Worm (Caenorhabditis elegans) whole organism, young adult: ENCODE results near the gene C25H3.10.

Experiments
- B0336.3 ChIP-seq: fragments of 200-800 bp; sonication (Bioruptor generic); IDR thresholded peaks from 2 replicates; pipeline ENCODE4 v1.3.6; 2022; ENCODE audit warnings: missing genetic modification characterization, missing compliant biosample characterization
- C06A6.2 ChIP-seq: fragments of 200-800 bp; sonication (Bioruptor generic); conservative IDR thresholded peaks from 2 replicates; pipeline ENCODE4 v1.3.6; 2022; ENCODE audit warnings: missing genetic modification characterization, missing compliant biosample characterization
- C17E4.6 ChIP-seq: fragments of 200-800 bp; sonication (Bioruptor generic); IDR thresholded peaks from 2 replicates; pipeline ENCODE4 v1.3.6; 2022; ENCODE audit warnings: missing genetic modification reagents, missing genetic modification characterization, missing compliant biosample characterization
- F10E7.11 ChIP-seq: sonication (generic microtip); optimal IDR thresholded peaks from 2 replicates; lab custom pipeline; 2017; ENCODE audit warnings: mild to moderate bottlenecking, missing genetic modification characterization, moderate library complexity, missing compliant biosample characterization
- F55B11.4 ChIP-seq: sonication (generic microtip); optimal IDR thresholded peaks from 2 replicates; lab custom pipeline; 2016; ENCODE audit warnings: missing compliant biosample characterization, missing genetic modification characterization, borderline replicate concordance; ENCODE audit not compliant: insufficient read depth
- F57A8.1 ChIP-seq: fragments of 200-800 bp; sonication (Bioruptor generic); optimal IDR thresholded peaks from 2 replicates; lab custom pipeline; 2018; ENCODE audit warnings: mild to moderate bottlenecking, missing genetic modification characterization, moderate library complexity, missing compliant biosample characterization
- T26A5.8 ChIP-seq: sonication (generic microtip); optimal IDR thresholded peaks from 2 replicates; lab custom pipeline; 2016; ENCODE audit warnings: missing genetic modification characterization, missing compliant biosample characterization
- Y53F4B.3 ChIP-seq: fragments of 200-800 bp; sonication (Bioruptor generic); IDR thresholded peaks from 2 replicates; pipeline ENCODE4 v1.3.6; 2022; ENCODE audit warnings: missing genetic modification reagents, missing genetic modification characterization, missing compliant biosample characterization
- Y56A3A.18 ChIP-seq: fragments of 200-800 bp; sonication (Bioruptor generic); IDR thresholded peaks from 2 replicates; pipeline ENCODE4 v1.3.6; 2022; ENCODE audit warnings: missing genetic modification reagents, missing genetic modification characterization, missing compliant biosample characterization
- Y67H2A.10 ChIP-seq: fragments of 200-800 bp; sonication (Bioruptor generic); conservative IDR thresholded peaks from 2 replicates; pipeline ENCODE4 v1.3.6; 2022; ENCODE audit warnings: missing genetic modification reagents, missing genetic modification characterization, missing compliant biosample characterization
- ZK185.1 ChIP-seq: sonication (generic microtip); optimal IDR thresholded peaks from 2 replicates; lab custom pipeline; 2016; ENCODE audit warnings: mild to moderate bottlenecking, missing genetic modification characterization, missing compliant biosample characterization; ENCODE audit not compliant: poor library complexity, severe bottlenecking
- aptf-2 ChIP-seq: fragments of 200-800 bp; sonication (Bioruptor generic); conservative IDR thresholded peaks from 2 replicates; pipeline ENCODE4 v1.3.6; 2022; ENCODE audit warnings: missing genetic modification reagents, missing genetic modification characterization, missing compliant biosample characterization
- atf-7 ChIP-seq: sonication (generic microtip); optimal IDR thresholded peaks from 2 replicates; lab custom pipeline; 2017; ENCODE audit warnings: mild to moderate bottlenecking, missing genetic modification characterization, missing compliant biosample characterization
- attf-3 ChIP-seq: fragments of 200-800 bp; sonication (Bioruptor generic); conservative IDR thresholded peaks from 2 replicates; pipeline ENCODE4 v1.3.6; 2022; ENCODE audit warnings: missing genetic modification reagents, missing genetic modification characterization, missing compliant biosample characterization
- attf-5 ChIP-seq: fragments of 200-800 bp; sonication (Bioruptor generic); optimal IDR thresholded peaks from 2 replicates; lab custom pipeline; 2018; ENCODE audit warnings: mild to moderate bottlenecking, missing genetic modification characterization, missing compliant biosample characterization
- bed-2 ChIP-seq: fragments of 200-800 bp; sonication (Bioruptor generic); IDR thresholded peaks from 2 replicates; pipeline ENCODE4 v1.3.6; 2022; ENCODE audit warnings: missing genetic modification reagents, missing genetic modification characterization, missing compliant biosample characterization
- cebp-1 ChIP-seq, 2 experiments: fragments of 200-800 bp in 1 of 2; sonication (Bioruptor generic) in 1 of 2; sonication (generic microtip) in 1 of 2; IDR thresholded peaks in 1 of 2; optimal IDR thresholded peaks in 1 of 2; 2 replicates each; pipeline versions ENCODE4 v1.3.6 to Lab custom; 2017 to 2022; ENCODE audit warnings: missing compliant biosample characterization in 2 of 2, missing genetic modification characterization in 2 of 2, mild to moderate bottlenecking in 1 of 2, missing genetic modification reagents in 1 of 2, moderate library complexity in 1 of 2
- cebp-2 ChIP-seq: fragments of 200-800 bp; sonication (Bioruptor generic); IDR thresholded peaks from 2 replicates; pipeline ENCODE4 v1.3.6; 2022; ENCODE audit warnings: missing genetic modification characterization, missing compliant biosample characterization
- ceh-100 ChIP-seq: fragments of 200-800 bp; sonication (Bioruptor generic); IDR thresholded peaks from 2 replicates; pipeline ENCODE4 v1.3.6; 2022; ENCODE audit warnings: missing genetic modification reagents, missing genetic modification characterization, missing compliant biosample characterization
- dox-1 ChIP-seq: fragments of 200-800 bp; sonication (Bioruptor generic); IDR thresholded peaks from 2 replicates; pipeline ENCODE4 v1.3.6; 2022; ENCODE audit warnings: missing genetic modification reagents, missing genetic modification characterization, missing compliant biosample characterization
- dpff-1 ChIP-seq: sonication (generic microtip); optimal IDR thresholded peaks from 2 replicates; lab custom pipeline; 2017; ENCODE audit warnings: mild to moderate bottlenecking, missing genetic modification characterization, missing compliant biosample characterization
- dpl-1 ChIP-seq: fragments of 150-350 bp; optimal IDR thresholded peaks from 2 replicates; lab custom pipeline; 2014; ENCODE audit warnings: missing biosample characterization, missing genetic modification reagents, missing genetic modification characterization
- efl-1 ChIP-seq: fragments of 150-350 bp; optimal IDR thresholded peaks from 2 replicates; lab custom pipeline; 2014; ENCODE audit warnings: missing biosample characterization, missing genetic modification reagents, missing genetic modification characterization
- egl-18 ChIP-seq: fragments of 200-800 bp; sonication (Bioruptor generic); IDR thresholded peaks from 2 replicates; pipeline ENCODE4 v1.3.6; 2022; ENCODE audit warnings: missing genetic modification reagents, missing genetic modification characterization, missing compliant biosample characterization
- ets-4 ChIP-seq: fragments of 200-800 bp; sonication (Bioruptor generic); optimal IDR thresholded peaks from 2 replicates; lab custom pipeline; 2018; ENCODE audit warnings: mild to moderate bottlenecking, missing genetic modification characterization, missing compliant biosample characterization
- hlh-26 ChIP-seq: fragments of 200-800 bp; sonication (Bioruptor generic); conservative IDR thresholded peaks from 2 replicates; pipeline ENCODE4 v1.3.6; 2022; ENCODE audit warnings: missing genetic modification reagents, missing genetic modification characterization, missing compliant biosample characterization
- hrde-1 ChIP-seq: sonication (generic microtip); optimal IDR thresholded peaks from 2 replicates; lab custom pipeline; 2016; ENCODE audit warnings: missing genetic modification characterization, mild to moderate bottlenecking, missing compliant biosample characterization, moderate library complexity, missing genotype, missing genetic modification reagents, borderline replicate concordance
- hsf-1 ChIP-seq: fragments of 200-800 bp; sonication (Bioruptor generic); IDR thresholded peaks from 2 replicates; pipeline ENCODE4 v1.3.6; 2022; ENCODE audit warnings: missing genetic modification reagents, missing genetic modification characterization, missing compliant biosample characterization
- lag-1 ChIP-seq: fragments of 200-800 bp; sonication (Bioruptor generic); IDR thresholded peaks from 2 replicates; pipeline ENCODE4 v1.3.6; 2022; ENCODE audit warnings: missing genetic modification reagents, missing genetic modification characterization, missing compliant biosample characterization
- let-607 ChIP-seq, 2 experiments: fragments of 200-800 bp in 1 of 2; sonication (Bioruptor generic) in 1 of 2; sonication (generic microtip) in 1 of 2; optimal IDR thresholded peaks; 2 replicates each; lab custom pipeline; 2016 to 2018; ENCODE audit warnings: mild to moderate bottlenecking in 2 of 2, missing compliant biosample characterization in 2 of 2, missing genetic modification characterization in 2 of 2, moderate library complexity in 2 of 2, missing genotype in 1 of 2
- lin-40 ChIP-seq: sonication (generic microtip); optimal IDR thresholded peaks from 2 replicates; lab custom pipeline; 2016; ENCODE audit warnings: missing genetic modification characterization, mild to moderate bottlenecking, missing compliant biosample characterization, missing genotype, missing genetic modification reagents
- nfya-1 ChIP-seq: sonication (generic microtip); optimal IDR thresholded peaks from 2 replicates; lab custom pipeline; 2017; ENCODE audit warnings: antibody characterized with exemption, missing compliant biosample characterization, missing genetic modification characterization, borderline replicate concordance; ENCODE audit not compliant: insufficient read depth
- nhr-120 ChIP-seq: fragments of 200-800 bp; sonication (Bioruptor generic); IDR thresholded peaks from 2 replicates; pipeline ENCODE4 v1.3.6; 2022; ENCODE audit warnings: missing genetic modification characterization, missing compliant biosample characterization
- nhr-27 ChIP-seq: fragments of 200-800 bp; sonication (Bioruptor generic); optimal IDR thresholded peaks from 2 replicates; lab custom pipeline; 2018; ENCODE audit warnings: mild to moderate bottlenecking, missing genetic modification characterization, moderate library complexity, missing compliant biosample characterization
- nhr-80 ChIP-seq: sonication (generic microtip); optimal IDR thresholded peaks from 2 replicates; lab custom pipeline; 2016; ENCODE audit warnings: missing genetic modification characterization, missing compliant biosample characterization
- pbrm-1 ChIP-seq: fragments of 200-800 bp; sonication (Bioruptor generic); IDR thresholded peaks from 2 replicates; pipeline ENCODE4 v1.3.6; 2022; ENCODE audit warnings: missing genetic modification reagents, missing genetic modification characterization, missing compliant biosample characterization
- rcor-1 ChIP-seq: fragments of 200-800 bp; sonication (Bioruptor generic); IDR thresholded peaks from 2 replicates; pipeline ENCODE4 v1.3.6; 2022; ENCODE audit warnings: missing genetic modification reagents, missing genetic modification characterization, missing compliant biosample characterization
- snpc-1.1 ChIP-seq: sonication (generic microtip); optimal IDR thresholded peaks from 2 replicates; lab custom pipeline; 2017; ENCODE audit warnings: missing genetic modification characterization, mild to moderate bottlenecking, missing compliant biosample characterization, antibody characterized with exemption, moderate library complexity, missing genotype, missing genetic modification reagents; ENCODE audit not compliant: insufficient read depth
- snpc-4 ChIP-seq, 5 experiments: fragments of 150-350 bp in 1 of 5; sonication (generic microtip) in 4 of 5; optimal IDR thresholded peaks; 2 replicates each; lab custom pipeline; 2014 to 2018; ENCODE audit warnings: missing genetic modification characterization in 5 of 5, missing biosample characterization in 3 of 5, antibody characterized with exemption in 2 of 5, mild to moderate bottlenecking in 2 of 5, missing compliant biosample characterization in 2 of 5, missing genotype in 2 of 5, moderate library complexity in 2 of 5, missing genetic modification reagents in 1 of 5
- tbp1 ChIP-seq: fragments of 200-800 bp; sonication (Bioruptor generic); optimal IDR thresholded peaks from 2 replicates; lab custom pipeline; 2018; ENCODE audit warnings: mild to moderate bottlenecking, missing genetic modification characterization, missing compliant biosample characterization
- unc-62 ChIP-seq: fragments of 150-350 bp; optimal IDR thresholded peaks from 2 replicates; lab custom pipeline; 2014; ENCODE audit warnings: missing biosample characterization, missing genetic modification reagents, missing genetic modification characterization
- ztf-22 ChIP-seq: fragments of 200-800 bp; sonication (Bioruptor generic); optimal IDR thresholded peaks from 2 replicates; lab custom pipeline; 2018; ENCODE audit warnings: mild to moderate bottlenecking, missing genetic modification characterization, moderate library complexity, missing compliant biosample characterization
- ztf-25 ChIP-seq: fragments of 200-800 bp; sonication (Bioruptor generic); IDR thresholded peaks from 2 replicates; pipeline ENCODE4 v1.3.6; 2022; ENCODE audit warnings: missing genetic modification reagents, missing genetic modification characterization, missing compliant biosample characterization

C25H3.10 gene

DNA sequence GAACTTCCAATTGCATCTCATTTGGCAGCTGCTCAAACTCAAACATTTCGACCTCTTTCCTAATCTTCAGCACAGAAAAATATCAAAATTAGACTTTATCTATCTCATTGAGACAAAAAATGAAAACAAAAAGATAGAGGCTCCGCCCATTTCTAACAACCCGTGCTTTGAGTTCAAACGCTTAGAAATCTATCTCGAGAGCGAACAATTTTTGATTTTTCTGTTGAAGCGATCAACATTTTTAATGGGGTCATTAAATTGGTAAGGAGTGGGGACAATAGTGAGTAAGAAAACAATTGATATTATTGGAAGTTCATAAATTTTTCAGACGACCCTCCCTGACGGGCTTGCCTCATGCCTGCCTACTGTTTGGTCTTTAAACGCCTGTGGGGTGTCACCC, at the start of gene C25H3.10, which contains the start of gene C25H3.1:
TSS of gene C25H3.10 (minus strand) at position 101 of the 400 bp plus-strand sequence.
TSS of gene C25H3.1 (plus strand) at position 203 of the 400 bp plus-strand sequence.
- TF ChIP-seq attf-5 (GFP tag; lab: Kevin White, UChicago), result no peak
- TF ChIP-seq ztf-22 (GFP tag; lab: Kevin White, UChicago), result no peak
- TF ChIP-seq rcor-1 (GFP tag; lab: Robert Waterston, UW), result no peak
- TF ChIP-seq efl-1 (GFP tag; lab: Kevin White, UChicago), result no peak
- TF ChIP-seq snpc-4 (GFP tag; optimal IDR thresholded peaks at IDR 0.05; lab: Kevin White, UChicago), result no peak
- TF ChIP-seq snpc-4 (tag; optimal IDR thresholded peaks at IDR 0.05; lab: Kevin White, UChicago), result no peak
- no peak for TF ChIP-seq Y56A3A.18 (GFP tag; lab: Robert Waterston, UW)
- TF ChIP-seq hsf-1 (GFP tag; lab: Robert Waterston, UW), result no peak
- no peak for TF ChIP-seq snpc-1.1 (tag; lab: Kevin White, UChicago)
- TF ChIP-seq T26A5.8 (tag; lab: Kevin White, UChicago), result no peak
- no peak for TF ChIP-seq F55B11.4 (tag; lab: Kevin White, UChicago)
- no peak for TF ChIP-seq B0336.3 (GFP tag; lab: Robert Waterston, UW)
- TF ChIP-seq F57A8.1, result no peak
- TF ChIP-seq ztf-25, result no peak
- TF ChIP-seq dpl-1, result no peak
- TF ChIP-seq atf-7 (tag; lab: Kevin White, UChicago), result no peak

DNA sequence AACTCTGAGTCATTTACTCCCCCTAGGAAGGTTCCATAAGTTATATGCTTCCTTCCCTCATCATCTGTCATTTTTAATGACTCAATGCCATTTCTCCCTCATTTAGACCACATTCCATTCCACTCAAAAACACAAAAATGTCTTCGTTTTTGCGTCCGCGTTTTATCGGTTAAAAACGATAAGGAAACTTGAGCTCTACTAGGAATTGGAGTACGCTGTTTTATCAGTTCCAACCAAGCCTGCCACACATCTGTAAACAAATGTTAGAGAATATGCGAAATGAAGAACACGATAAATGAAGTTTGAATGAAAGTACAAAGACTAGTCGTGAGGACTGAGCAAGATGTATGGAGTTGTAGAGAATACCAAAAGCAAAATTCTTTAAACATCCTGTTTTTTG, 49.6 kb upstream of the C25H3.10 start:
- TF ChIP-seq ets-4 (GFP tag; lab: Kevin White, UChicago) (peak; percentile 31), nhr-80 (tag; lab: Kevin White, UChicago) (peak; percentile 89), dox-1 (GFP tag; lab: Robert Waterston, UW) (0 out of 2 replicates have a peak, but pooled peaks have one; percentile 26), ceh-100 (no peak), aptf-2 (GFP tag; lab: Robert Waterston, UW) (no peak)

DNA sequence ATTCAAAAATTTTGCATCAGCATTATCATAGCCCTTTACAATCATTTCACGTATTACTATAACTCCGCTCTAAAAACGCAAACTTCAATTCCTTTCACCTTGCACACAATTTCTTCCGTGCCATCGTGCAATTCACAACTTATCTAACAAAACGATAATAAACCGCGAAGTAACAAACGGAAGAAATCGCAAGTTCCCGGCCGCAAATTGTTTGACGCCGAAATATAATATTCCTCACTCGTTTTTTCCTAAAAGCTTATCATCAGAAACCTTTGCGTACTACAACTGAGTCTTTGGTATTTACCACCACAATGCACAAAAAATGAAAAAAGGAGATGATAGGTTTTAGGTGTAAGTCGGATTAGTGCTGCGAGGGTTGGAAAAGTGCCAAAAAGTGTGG, 48.5 kb upstream of the C25H3.10 start:
- no peak for TF ChIP-seq egl-18 (GFP tag; lab: Robert Waterston, UW)
- TF ChIP-seq C17E4.6 (GFP tag; lab: Robert Waterston, UW), result no peak
- TF ChIP-seq Y53F4B.3, result no peak
- no peak for TF ChIP-seq let-607 (tag; optimal IDR thresholded peaks at IDR 0.05; lab: Kevin White, UChicago)
- peak; percentile 47 for TF ChIP-seq nhr-80 (tag; lab: Kevin White, UChicago)
- no peak for TF ChIP-seq hlh-26 (GFP tag; lab: Robert Waterston, UW)
- TF ChIP-seq attf-3 (GFP tag; lab: Robert Waterston, UW), result no peak

DNA sequence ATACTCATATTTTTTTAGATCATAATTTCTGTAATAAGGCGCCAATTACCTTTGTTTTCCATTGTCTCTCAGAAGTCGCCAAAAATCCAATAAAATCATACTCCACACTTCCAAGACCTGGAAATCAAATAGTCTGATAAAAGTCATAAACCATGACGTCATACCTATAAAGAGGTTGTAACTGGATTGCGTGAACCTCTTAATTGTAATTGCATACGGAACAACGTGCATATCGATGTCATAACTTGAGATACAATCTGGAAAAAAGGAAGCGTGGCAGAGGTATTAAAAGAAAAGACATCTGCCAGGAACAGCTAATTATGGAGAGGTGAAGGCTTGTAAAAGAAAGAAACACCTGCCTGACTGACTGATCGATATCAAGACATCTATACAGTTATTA, 46.3 kb upstream of the C25H3.10 start, which contains the start of gene F10C1.9:
TSS of gene F10C1.9 (minus strand) at position 197 of the 400 bp plus-strand sequence.
- TF ChIP-seq ZK185.1 (tag; lab: Kevin White, UChicago) (no peak), C06A6.2 (GFP tag; lab: Robert Waterston, UW) (no peak), hrde-1 (tag; lab: Kevin White, UChicago) (no peak), cebp-2 (GFP tag; lab: Robert Waterston, UW) (no peak), dpff-1 (tag; lab: Kevin White, UChicago) (no peak), bed-2 (GFP tag; lab: Robert Waterston, UW) (no peak), unc-62 (GFP tag; lab: Kevin White, UChicago) (no peak), tbp1 (no peak), lin-40 (tag; lab: Kevin White, UChicago) (no peak), lag-1 (GFP tag; lab: Robert Waterston, UW) (no peak), nhr-120 (no peak), nhr-27 (tag; lab: Kevin White, UChicago) (no peak), Y67H2A.10 (GFP tag; lab: Robert Waterston, UW) (no peak), F10E7.11 (tag; lab: Kevin White, UChicago) (no peak), nfya-1 (no peak), let-607 (tag; optimal IDR thresholded peaks at IDR 0.05; lab: Kevin White, UChicago) (no peak), cebp-1 (GFP tag; IDR thresholded peaks at IDR 0.05; lab: Robert Waterston, UW) (no peak), cebp-1 (tag; optimal IDR thresholded peaks at IDR 0.05; lab: Kevin White, UChicago) (no peak), pbrm-1 (no peak)
